Fruit fly (Drosophila melanogaster): Measurements from ENCODE around the gene chas.
A peak's percentile ranks its signal among the peaks of the same experiment; 100 is the strongest.

chas gene

dm6 chrX:17733698-17734248, 35.2 kb upstream of the chas start:
- peak; percentile 82 for TF ChIP-seq sqz (GFP tag; optimal IDR thresholded peaks at IDR 0.05)
- no peak for TF ChIP-seq ro (GFP tag; IDR thresholded peaks at IDR 0.05)
- no peak for TF ChIP-seq CG10979 (tag; optimal IDR thresholded peaks at IDR 0.05)
- no peak for TF ChIP-seq pzg (GFP tag; optimal IDR thresholded peaks at IDR 0.05)
- no peak for TF ChIP-seq org-1 (GFP tag; optimal IDR thresholded peaks at IDR 0.05)
- no peak for TF ChIP-seq NFAT (GFP tag; IDR thresholded peaks at IDR 0.05)
- TF ChIP-seq CG10431 (GFP tag; optimal IDR thresholded peaks at IDR 0.05): no peak
- TF ChIP-seq Pdp1 (GFP tag; optimal IDR thresholded peaks at IDR 0.05): peak in 1 of 2 experiments; percentile 49
- TF ChIP-seq dysf (GFP tag; IDR thresholded peaks at IDR 0.05): no peak
- no peak for TF ChIP-seq CG15011 (GFP tag; optimal IDR thresholded peaks at IDR 0.05)
- no peak for TF ChIP-seq CG13287 (GFP tag; IDR thresholded peaks at IDR 0.05; ENCODE audit: partially characterized antibody)
- no peak for TF ChIP-seq tx (GFP tag; optimal IDR thresholded peaks at IDR 0.05)
- no peak for TF ChIP-seq fu2 (GFP tag; optimal IDR thresholded peaks at IDR 0.05)
- no peak for TF ChIP-seq Bdp1 (GFP tag; optimal IDR thresholded peaks at IDR 0.05)
- TF ChIP-seq dati (GFP tag; IDR thresholded peaks at IDR 0.05): no peak
- TF ChIP-seq sens (GFP tag): peak; percentile 68
- TF ChIP-seq CG9215 (GFP tag; IDR thresholded peaks at IDR 0.05): no peak
- no peak for TF ChIP-seq CG1647 (GFP tag; optimal IDR thresholded peaks at IDR 0.05)
- TF ChIP-seq bcd (GFP tag; optimal IDR thresholded peaks at IDR 0.05): no peak
- TF ChIP-seq Sox100B (GFP tag; optimal IDR thresholded peaks at IDR 0.05): no peak
- TF ChIP-seq vvl (GFP tag; IDR thresholded peaks at IDR 0.05): peak; percentile 69; the same call in 1 of the 2 replicates
- TF ChIP-seq Hmx (GFP tag; optimal IDR thresholded peaks at IDR 0.05): no peak
- TF ChIP-seq Six4 (GFP tag; optimal IDR thresholded peaks at IDR 0.05): no peak
- TF ChIP-seq CG1529 (GFP tag; optimal IDR thresholded peaks at IDR 0.05): no peak
- TF ChIP-seq chm (GFP tag; IDR thresholded peaks at IDR 0.05): no peak
- no peak for TF ChIP-seq CG31441 (GFP tag; IDR thresholded peaks at IDR 0.05)
- TF ChIP-seq CG2712 (tag; optimal IDR thresholded peaks at IDR 0.05): no peak
- no peak for TF ChIP-seq CG13296 (GFP tag; optimal IDR thresholded peaks at IDR 0.05)
- no peak for TF ChIP-seq amos (GFP tag; IDR thresholded peaks at IDR 0.05; ENCODE audit: partially characterized antibody)
- TF ChIP-seq fd102C (GFP tag; optimal IDR thresholded peaks at IDR 0.05): no peak
- TF ChIP-seq br (optimal IDR thresholded peaks at IDR 0.05): no peak
- TF ChIP-seq CG14014 (GFP tag; IDR thresholded peaks at IDR 0.05): no peak
- TF ChIP-seq CG17802 (tag; optimal IDR thresholded peaks at IDR 0.05): no peak
- TF ChIP-seq CG34224 (GFP tag; IDR thresholded peaks at IDR 0.05; ENCODE audit: partially characterized antibody): no peak
- TF ChIP-seq CG8281 (tag; optimal IDR thresholded peaks at IDR 0.05): no peak
- TF ChIP-seq CG5245 (GFP tag; optimal IDR thresholded peaks at IDR 0.05): no peak
- peak; percentile 7 for TF ChIP-seq CG17359 (tag; optimal IDR thresholded peaks at IDR 0.05)
- TF ChIP-seq D19B (GFP tag; optimal IDR thresholded peaks at IDR 0.05): no peak
- no peak for TF ChIP-seq Rfx (GFP tag; IDR thresholded peaks at IDR 0.05)
- no peak for TF ChIP-seq HmgD (GFP tag; optimal IDR thresholded peaks at IDR 0.05)
- no peak for TF ChIP-seq Fer3 (tag; optimal IDR thresholded peaks at IDR 0.05)
- no peak for TF ChIP-seq peb (GFP tag; IDR thresholded peaks at IDR 0.05)
- TF ChIP-seq Ptx1 (GFP tag; IDR thresholded peaks at IDR 0.05): no peak
- no peak for TF ChIP-seq CG8924 (tag; optimal IDR thresholded peaks at IDR 0.05)
- TF ChIP-seq Usf (GFP tag; optimal IDR thresholded peaks at IDR 0.05): no peak
- no peak for TF ChIP-seq nerfin-2 (GFP tag; IDR thresholded peaks at IDR 0.05; ENCODE audit: partially characterized antibody)
- no peak for TF ChIP-seq tin (GFP tag; optimal IDR thresholded peaks at IDR 0.05)
- TF ChIP-seq nom (GFP tag; optimal IDR thresholded peaks at IDR 0.05): no peak
- TF ChIP-seq CG3847 (GFP tag; IDR thresholded peaks at IDR 0.05): no peak
- TF ChIP-seq psq (GFP tag; optimal IDR thresholded peaks at IDR 0.05): no peak
- TF ChIP-seq stwl (tag; optimal IDR thresholded peaks at IDR 0.05): peak; percentile 15
- TF ChIP-seq CG17186 (GFP tag; optimal IDR thresholded peaks at IDR 0.05): no peak

Measured in whole organism, embryonic.